Fruit fly (Drosophila melanogaster) S2 (cell line): ENCODE measurements around the gene kraken.
A peak's percentile ranks its signal among the peaks of the same experiment; 100 is the strongest.

Source experiments
- CG8478 ChIP-seq: fragments of >200 bp; optimal IDR thresholded peaks from 2 replicates; lab custom pipeline; 2018
- CTCF ChIP-seq, 2 experiments: fragments of >200 bp; optimal IDR thresholded peaks; 2 replicates each; lab custom pipeline; 2018

The kraken gene

dm6 chr2L:852647-853111 lies at the start of gene kraken, which contains the start of gene CG4291:
TSS of gene kraken (plus strand) at chr2L:852768.
TSS of gene CG4291 (minus strand) at chr2L:852730.
- TF ChIP-seq CTCF (optimal IDR thresholded peaks at IDR 0.05; lab: Kevin White, UChicago) (peak in 1 of 2 experiments; percentile 39), CG8478 (lab: Kevin White, UChicago) (no peak)

- no peak for TF ChIP-seq CTCF (optimal IDR thresholded peaks at IDR 0.05; lab: Kevin White, UChicago)
- no peak for TF ChIP-seq CG8478 (lab: Kevin White, UChicago)
Measured at dm6 chr2L:810277-810676, 42.3 kb upstream of the kraken start, which contains the start of gene Nnf1b. TSS of gene Nnf1b (plus strand) at chr2L:810577.

DNA sequence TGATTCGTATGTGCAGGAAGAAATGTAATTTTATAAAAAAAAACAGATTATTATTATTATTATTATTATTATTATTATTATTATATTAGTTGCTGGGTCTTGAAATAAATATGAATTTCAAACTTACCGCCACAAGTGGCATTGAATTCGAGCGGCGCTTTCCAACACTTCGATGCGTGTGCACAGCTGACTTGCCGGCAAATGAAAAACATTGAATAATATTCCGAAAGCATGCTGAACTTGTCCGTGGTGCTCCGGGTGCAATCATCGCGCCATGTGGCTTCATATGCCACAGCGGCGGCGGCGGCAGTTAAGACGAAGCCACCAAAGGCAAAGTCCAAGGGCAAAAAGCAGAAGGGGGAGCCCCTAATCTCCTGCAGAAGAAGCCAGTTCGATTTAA lies 41.2 kb upstream of the kraken start, which contains the start of gene Dbp21E2:
Gene Dbp21E2 (plus strand): TSS at position 180 of the 400 bp plus-strand sequence.
- TF ChIP-seq CTCF (optimal IDR thresholded peaks at IDR 0.05; lab: Kevin White, UChicago): no peak
- TF ChIP-seq CG8478 (lab: Kevin White, UChicago): no peak

- TF ChIP-seq CTCF (optimal IDR thresholded peaks at IDR 0.05; lab: Kevin White, UChicago) (no peak), CG8478 (lab: Kevin White, UChicago) (no peak)
Measured at dm6 chr2L:815785-816389, 36.7 kb upstream of the kraken start, which contains the start of the genes Saf6 and Pex12. TSS of gene Saf6 (minus strand) at chr2L:815950. TSS of gene Pex12 (plus strand) at chr2L:815993.

DNA sequence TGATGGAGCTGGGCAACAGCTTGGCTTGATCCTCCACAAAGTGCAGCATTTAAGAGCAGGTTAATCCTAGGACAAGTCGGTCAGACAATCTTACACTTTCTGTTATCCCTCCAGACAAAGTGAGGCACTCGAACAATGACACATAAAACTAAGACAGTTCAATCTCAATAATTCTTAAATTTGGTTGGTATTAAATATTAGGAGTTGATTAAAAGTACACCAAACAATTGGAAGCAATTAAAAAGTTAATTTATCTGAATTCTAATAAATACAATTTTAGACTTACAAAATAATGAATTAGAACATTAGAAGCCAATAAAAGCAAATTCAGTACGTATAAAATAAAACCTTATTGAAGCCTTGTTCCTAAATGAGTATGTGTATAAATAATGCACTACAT lies 34.7 kb upstream of the kraken start, which contains the start of gene CG15880:
Gene CG15880 (minus strand): TSS at position 101 of the 400 bp plus-strand sequence.
- TF ChIP-seq CG8478 (lab: Kevin White, UChicago): no peak
- TF ChIP-seq CTCF (optimal IDR thresholded peaks at IDR 0.05; lab: Kevin White, UChicago): no peak

- TF ChIP-seq CG8478 (lab: Kevin White, UChicago) (no peak), CTCF (optimal IDR thresholded peaks at IDR 0.05; lab: Kevin White, UChicago) (peak in 1 of 2 experiments; percentile 35)
Measured at dm6 chr2L:819315-820032, 33.1 kb upstream of the kraken start, which contains the start of the genes PGAP2 and Clp. TSS of gene PGAP2 (minus strand) at chr2L:819508. TSS of gene Clp (plus strand) at chr2L:819964.

DNA sequence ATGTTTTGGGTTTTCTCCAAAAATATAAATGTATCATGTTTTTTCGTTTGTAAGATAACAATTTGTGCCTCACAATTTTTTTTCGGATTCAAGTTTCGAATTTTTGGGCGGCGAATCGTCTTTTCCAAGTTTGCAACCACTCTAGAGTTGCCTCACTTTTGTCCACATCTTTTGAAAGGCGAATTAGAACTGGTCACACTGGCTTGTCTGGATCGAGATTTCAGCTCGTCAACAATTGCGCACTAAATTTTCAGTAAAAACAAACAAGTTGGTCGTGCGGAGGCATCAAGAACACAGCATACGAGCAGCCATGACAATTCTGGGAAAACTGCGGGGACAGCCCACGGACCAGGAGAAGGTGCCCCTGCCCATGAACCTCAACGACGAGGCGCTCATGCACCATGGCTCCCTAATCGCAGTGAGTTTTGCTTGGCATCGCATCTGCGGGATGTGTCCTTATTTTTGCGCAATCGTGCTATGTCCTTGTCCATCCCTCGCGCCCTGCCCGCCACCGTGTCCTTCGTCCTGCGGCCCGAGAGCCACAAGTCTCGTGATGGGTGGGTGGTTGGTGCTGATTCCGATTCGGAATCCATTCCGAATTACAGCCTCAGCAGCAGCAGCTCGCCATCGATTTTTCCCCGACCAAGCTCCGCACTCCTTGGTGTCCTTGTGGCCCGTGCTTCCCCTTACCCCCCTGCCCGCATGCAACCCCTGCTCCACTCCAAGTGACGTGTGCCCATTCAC lies 31.2 kb upstream of the kraken start, which contains the start of gene CG3662:
Gene CG3662 (plus strand): TSS at position 48 of the 744 bp plus-strand sequence.
- TF ChIP-seq CTCF (optimal IDR thresholded peaks at IDR 0.05; lab: Kevin White, UChicago) (peak; percentile 36 to 56), CG8478 (lab: Kevin White, UChicago) (no peak)

DNA sequence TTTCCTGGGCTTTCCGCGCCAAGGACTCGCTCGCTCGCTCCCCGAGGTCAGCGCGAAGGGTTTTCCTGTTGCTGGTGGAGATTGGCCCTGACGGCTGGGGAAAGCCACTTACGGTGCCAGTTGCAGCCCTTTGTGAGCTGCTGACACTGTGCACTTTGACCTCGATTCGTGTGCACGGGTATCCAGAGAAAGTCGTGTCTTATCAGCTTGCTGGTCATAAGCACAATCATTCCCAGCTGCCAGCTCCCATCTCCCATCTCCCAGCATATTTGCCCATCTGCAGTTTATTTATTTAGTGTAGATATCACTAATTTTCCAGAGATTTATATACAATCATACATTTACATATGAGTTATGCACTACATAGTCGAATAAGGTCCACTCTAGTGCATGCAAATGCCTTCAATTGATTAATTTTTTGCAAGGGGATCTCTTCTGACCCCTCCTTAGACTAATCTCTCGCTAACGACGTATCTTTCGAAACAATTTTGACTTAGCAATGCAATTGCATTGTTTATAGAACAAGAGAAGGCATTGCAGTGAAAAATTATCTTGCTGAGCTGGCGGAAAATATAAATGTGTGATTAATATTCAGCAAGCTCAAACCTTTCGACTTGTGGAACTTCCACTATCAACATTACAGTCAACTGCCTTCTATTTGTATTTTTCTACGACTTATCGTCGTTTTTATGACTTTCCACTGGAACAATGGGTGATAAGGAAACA lies 30.4 kb upstream of the kraken start:
- no peak for TF ChIP-seq CG8478 (lab: Kevin White, UChicago)
- no peak for TF ChIP-seq CTCF (optimal IDR thresholded peaks at IDR 0.05; lab: Kevin White, UChicago)

- TF ChIP-seq CTCF (optimal IDR thresholded peaks at IDR 0.05; lab: Kevin White, UChicago) (peak; percentile 59 to 65), CG8478 (lab: Kevin White, UChicago) (no peak)
Measured at dm6 chr2L:825768-826263, 26.8 kb upstream of the kraken start, which contains the start of the genes CG3862 and dock. TSS of gene CG3862 (minus strand) at chr2L:825861. TSS of gene dock (plus strand) at chr2L:825969.

dm6 chr2L:826388-826787 lies 26.2 kb upstream of the kraken start:
- no peak for TF ChIP-seq CG8478 (lab: Kevin White, UChicago)
- TF ChIP-seq CTCF (optimal IDR thresholded peaks at IDR 0.05; lab: Kevin White, UChicago): no peak

DNA sequence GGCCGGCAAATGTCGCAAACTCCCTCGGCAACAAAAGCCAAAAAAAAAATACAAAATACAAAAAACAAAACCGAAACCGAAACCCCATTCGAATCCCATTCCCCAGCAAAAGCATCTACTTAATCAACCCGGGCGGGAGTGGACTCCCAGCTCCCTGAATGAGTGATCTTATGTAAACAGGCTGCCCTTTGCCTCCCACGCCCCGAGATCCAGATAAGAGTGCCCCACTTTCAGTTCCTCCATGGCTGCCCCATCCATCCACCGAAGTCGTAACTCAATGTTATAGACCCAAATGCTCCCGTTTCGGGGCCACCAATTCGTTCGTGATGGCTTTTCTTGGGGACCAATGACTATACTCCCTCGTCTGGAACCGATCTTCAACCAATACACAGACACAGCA lies 25.5 kb upstream of the kraken start:
- no peak for TF ChIP-seq CG8478 (lab: Kevin White, UChicago)
- no peak for TF ChIP-seq CTCF (optimal IDR thresholded peaks at IDR 0.05; lab: Kevin White, UChicago)

DNA sequence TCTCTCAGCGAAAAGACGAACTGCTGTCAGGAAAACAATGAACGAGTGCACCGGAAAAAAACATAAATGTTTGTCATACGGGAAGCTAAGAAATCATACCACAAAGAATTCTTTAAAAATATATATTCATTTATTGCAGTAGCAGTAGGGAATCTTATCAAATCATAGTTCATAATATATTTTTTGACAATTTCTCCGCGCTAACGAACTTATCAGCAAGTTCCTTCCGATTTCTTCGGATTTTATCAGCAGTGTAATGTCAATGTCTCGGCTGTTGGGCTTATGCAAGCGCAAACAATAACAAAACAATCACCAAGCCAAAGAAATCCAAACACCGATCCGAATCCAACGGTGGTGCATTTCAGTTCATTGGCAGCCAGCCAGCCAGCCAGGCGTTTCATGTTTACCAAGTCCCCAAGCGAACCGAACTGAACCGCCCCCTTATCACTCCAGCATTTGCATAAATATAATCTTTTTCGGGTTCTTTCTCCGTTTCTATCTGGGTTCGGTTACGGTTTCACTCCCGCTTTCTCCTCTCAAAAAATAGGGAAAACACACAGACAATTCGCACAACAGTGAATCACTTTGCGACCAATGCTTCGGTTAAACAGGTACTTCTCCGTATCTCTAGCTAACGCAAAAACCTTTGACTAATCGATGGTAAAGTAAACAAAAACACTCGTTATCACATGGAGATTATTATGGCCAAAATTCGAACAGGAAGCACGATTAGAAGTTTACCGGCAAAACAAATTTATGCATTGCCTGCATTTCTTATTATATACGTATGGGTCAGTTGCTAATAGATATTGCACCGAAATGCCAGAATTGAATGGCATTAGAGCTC lies 24.8 kb upstream of the kraken start:
- TF ChIP-seq CTCF (optimal IDR thresholded peaks at IDR 0.05; lab: Kevin White, UChicago) (no peak), CG8478 (lab: Kevin White, UChicago) (no peak)
